Worm (Caenorhabditis elegans) whole organism, L4 larva: ENCODE results near the gene F57H12.5.

Source experiments
- F37D6.2 ChIP-seq: sonication (generic microtip); optimal IDR thresholded peaks from 2 replicates; lab custom pipeline; 2016; ENCODE audit warnings: mild to moderate bottlenecking, missing genetic modification characterization, missing compliant biosample characterization
- F49E8.2 ChIP-seq: sonication (generic microtip); optimal IDR thresholded peaks from 2 replicates; lab custom pipeline; 2016; ENCODE audit warnings: missing compliant biosample characterization, mild to moderate bottlenecking, missing genetic modification characterization, borderline replicate concordance
- R02D3.7 ChIP-seq: fragments of 150-350 bp; sonication (generic microtip); optimal IDR thresholded peaks from 3 replicates; lab custom pipeline; 2014; ENCODE audit warnings: missing biosample characterization, missing genetic modification characterization
- T26A8.4 ChIP-seq: fragments of 200-800 bp; sonication (Bioruptor generic); IDR thresholded peaks from 2 replicates; pipeline ENCODE4 v1.3.6; 2022; ENCODE audit warnings: missing genetic modification characterization, missing compliant biosample characterization
- aha-1 ChIP-seq: fragments of 150-350 bp; peaks from one replicate; lab custom pipeline; 2014; ENCODE audit warnings: missing biosample characterization, missing genetic modification characterization
- aly-2 ChIP-seq: sonication (generic microtip); optimal IDR thresholded peaks from 2 replicates; lab custom pipeline; 2018; ENCODE audit warnings: missing biosample characterization, missing genetic modification characterization
- ama-1 ChIP-seq: fragments of 150-350 bp; optimal IDR thresholded peaks from 2 replicates; lab custom pipeline; 2014; ENCODE audit warnings: inconsistent platforms, mixed read lengths
- ceh-20 ChIP-seq: fragments of 200-800 bp; sonication (Bioruptor generic); IDR thresholded peaks from 2 replicates; pipeline ENCODE4 v1.3.6; 2022; ENCODE audit warnings: missing genetic modification reagents, missing genetic modification characterization, missing compliant biosample characterization
- cey-2 ChIP-seq: sonication (generic microtip); optimal IDR thresholded peaks from 3 replicates; lab custom pipeline; 2017; ENCODE audit warnings: missing genetic modification characterization, mild to moderate bottlenecking, missing compliant biosample characterization, antibody characterized with exemption, borderline replicate concordance; ENCODE audit not compliant: insufficient read depth
- daf-12 ChIP-seq: fragments of 150-350 bp; optimal IDR thresholded peaks from 2 replicates; lab custom pipeline; 2014; ENCODE audit warnings: missing biosample characterization, missing genetic modification reagents, missing genetic modification characterization
- daf-16 ChIP-seq, 3 experiments: sonication (generic microtip); optimal IDR thresholded peaks; 2 replicates each; lab custom pipeline; 2016 to 2017; ENCODE audit warnings: missing genetic modification characterization in 3 of 3, missing genetic modification reagents in 3 of 3, mild to moderate bottlenecking in 2 of 3, missing compliant biosample characterization in 2 of 3, missing biosample characterization in 1 of 3, moderate library complexity in 1 of 3
- dmd-9 ChIP-seq: fragments of 200-800 bp; sonication (Bioruptor generic); IDR thresholded peaks from 2 replicates; pipeline ENCODE4 v1.3.6; 2022; ENCODE audit warnings: missing genetic modification reagents, missing genetic modification characterization, missing compliant biosample characterization
- dpl-1 ChIP-seq: fragments of 150-350 bp; optimal IDR thresholded peaks from 2 replicates; lab custom pipeline; 2014; ENCODE audit warnings: missing biosample characterization, missing genetic modification reagents, missing genetic modification characterization
- duxl-1 ChIP-seq: sonication (generic microtip); optimal IDR thresholded peaks from 2 replicates; lab custom pipeline; 2016; ENCODE audit warnings: mild to moderate bottlenecking, missing genetic modification characterization, moderate library complexity, missing compliant biosample characterization; ENCODE audit not compliant: poor library complexity
- dve-1 ChIP-seq: sonication (generic microtip); optimal IDR thresholded peaks from 2 replicates; lab custom pipeline; 2017; ENCODE audit warnings: antibody characterized with exemption, mild to moderate bottlenecking, missing genetic modification characterization, missing compliant biosample characterization; ENCODE audit not compliant: insufficient read depth
- egl-43 ChIP-seq: fragments of 200-800 bp; sonication (Bioruptor generic); IDR thresholded peaks from 2 replicates; pipeline ENCODE4 v1.3.6; 2022; ENCODE audit warnings: missing genetic modification reagents, missing genetic modification characterization, missing compliant biosample characterization
- hif-1 ChIP-seq, 2 experiments: sonication (generic microtip); optimal IDR thresholded peaks; 2 replicates each; lab custom pipeline; 2016 to 2017; ENCODE audit warnings: missing compliant biosample characterization in 2 of 2, missing genetic modification characterization in 2 of 2, missing genetic modification reagents in 2 of 2, missing genotype in 2 of 2, mild to moderate bottlenecking in 1 of 2
- hlh-30 ChIP-seq: sonication (generic microtip); optimal IDR thresholded peaks from 2 replicates; lab custom pipeline; 2017; ENCODE audit warnings: antibody characterized with exemption, mild to moderate bottlenecking, missing genetic modification characterization, missing compliant biosample characterization; ENCODE audit not compliant: insufficient read depth
- hmg-1.1 ChIP-seq: fragments of 200-800 bp; sonication (Bioruptor generic); IDR thresholded peaks from 2 replicates; pipeline ENCODE4 v1.3.6; 2022; ENCODE audit warnings: missing genetic modification reagents, missing genetic modification characterization, missing compliant biosample characterization
- jun-1 ChIP-seq: fragments of 150-350 bp; optimal IDR thresholded peaks from 2 replicates; lab custom pipeline; 2014; ENCODE audit warnings: missing biosample characterization, missing genetic modification reagents, missing genetic modification characterization
- lin-15B ChIP-seq: fragments of 150-350 bp; sonication (generic microtip); optimal IDR thresholded peaks from 3 replicates; lab custom pipeline; 2014; ENCODE audit warnings: missing biosample characterization, missing genetic modification characterization
- lin-39 ChIP-seq: fragments of 150-350 bp; optimal IDR thresholded peaks from 2 replicates; lab custom pipeline; 2014; ENCODE audit warnings: missing biosample characterization, missing genetic modification reagents, missing genetic modification characterization
- lir-3 ChIP-seq: sonication (generic microtip); optimal IDR thresholded peaks from 2 replicates; lab custom pipeline; 2016; ENCODE audit warnings: mild to moderate bottlenecking, missing genetic modification characterization, missing compliant biosample characterization
- lsy-2 ChIP-seq, 2 experiments: fragments of 150-350 bp in 1 of 2; sonication (generic microtip) in 1 of 2; optimal IDR thresholded peaks; 2 replicates each; lab custom pipeline; 2014 to 2017; ENCODE audit warnings: missing biosample characterization in 2 of 2, missing genetic modification characterization in 2 of 2
- mdt-29 ChIP-seq: fragments of 200-800 bp; sonication (Bioruptor generic); IDR thresholded peaks from 2 replicates; pipeline ENCODE4 v1.3.6; 2022; ENCODE audit warnings: missing genetic modification reagents, missing genetic modification characterization, missing compliant biosample characterization
- mes-2 ChIP-seq: sonication (generic microtip); optimal IDR thresholded peaks from 2 replicates; lab custom pipeline; 2016; ENCODE audit warnings: missing genotype, mild to moderate bottlenecking, missing genetic modification characterization, missing compliant biosample characterization; ENCODE audit not compliant: poor library complexity, severe bottlenecking
- mxl-3 ChIP-seq: fragments of 200-800 bp; sonication (Bioruptor generic); optimal IDR thresholded peaks from 2 replicates; lab custom pipeline; 2018; ENCODE audit warnings: mild to moderate bottlenecking, missing genetic modification characterization, missing compliant biosample characterization
- nhr-10 ChIP-seq: fragments of 150-350 bp; optimal IDR thresholded peaks from 2 replicates; lab custom pipeline; 2014; ENCODE audit warnings: missing biosample characterization, missing genetic modification characterization
- nhr-76 ChIP-seq: fragments of 150-350 bp; optimal IDR thresholded peaks from 2 replicates; lab custom pipeline; 2014; ENCODE audit warnings: missing biosample characterization, missing genetic modification characterization
- nhr-77 ChIP-seq: fragments of 150-350 bp; optimal IDR thresholded peaks from 2 replicates; lab custom pipeline; 2014; ENCODE audit warnings: missing biosample characterization, missing genetic modification characterization
- php-3 ChIP-seq: fragments of 200-800 bp; sonication (Bioruptor generic); IDR thresholded peaks from 2 replicates; pipeline ENCODE4 v1.3.6; 2022; ENCODE audit warnings: missing genetic modification reagents, missing genetic modification characterization, missing compliant biosample characterization
- saeg-2 ChIP-seq: fragments of 200-800 bp; sonication (Bioruptor generic); IDR thresholded peaks from 2 replicates; pipeline ENCODE4 v1.3.6; 2022; ENCODE audit warnings: missing genetic modification reagents, missing genetic modification characterization, missing compliant biosample characterization
- sdz-12 ChIP-seq: fragments of 200-800 bp; sonication (Bioruptor generic); optimal IDR thresholded peaks from 2 replicates; lab custom pipeline; 2018; ENCODE audit warnings: mild to moderate bottlenecking, missing genetic modification characterization, missing compliant biosample characterization
- set-16 ChIP-seq: fragments of 200-800 bp; sonication (Bioruptor generic); IDR thresholded peaks from 2 replicates; pipeline ENCODE4 v1.3.6; 2022; ENCODE audit warnings: missing genetic modification reagents, missing genetic modification characterization, missing compliant biosample characterization
- tra-1 ChIP-seq: fragments of 200-800 bp; sonication (Bioruptor generic); IDR thresholded peaks from 2 replicates; pipeline ENCODE4 v1.3.6; 2022; ENCODE audit warnings: missing genetic modification reagents, missing genetic modification characterization, missing compliant biosample characterization
- unc-130 ChIP-seq: sonication (generic microtip); optimal IDR thresholded peaks from 2 replicates; lab custom pipeline; 2016; ENCODE audit warnings: missing genetic modification reagents, missing genetic modification characterization, missing compliant biosample characterization
- unc-39 ChIP-seq: sonication (generic microtip); optimal IDR thresholded peaks from 2 replicates; lab custom pipeline; 2017; ENCODE audit warnings: missing biosample characterization, missing genetic modification characterization
- unc-62 ChIP-seq, 3 experiments: fragments of 150-350 bp in 1 of 3; sonication (generic microtip); optimal IDR thresholded peaks in 2 of 3; peaks in 1 of 3; 1 replicate in 1 of 3; 2 replicates in 2 of 3; lab custom pipeline; 2014 to 2017; ENCODE audit warnings: missing biosample characterization in 3 of 3, missing genetic modification characterization in 3 of 3, missing genetic modification reagents in 3 of 3, missing genotype in 1 of 3
- vab-7 ChIP-seq: fragments of 200-800 bp; sonication (Bioruptor generic); IDR thresholded peaks from 2 replicates; pipeline ENCODE4 v1.3.6; 2022; ENCODE audit warnings: missing genetic modification reagents, missing genetic modification characterization, missing compliant biosample characterization
- ztf-11 ChIP-seq: fragments of 150-350 bp; optimal IDR thresholded peaks from 2 replicates; lab custom pipeline; 2014; ENCODE audit warnings: missing biosample characterization, missing genetic modification characterization

Gene F57H12.5

ce11 chrIV:7954006-7954405, 13.1 kb upstream of the F57H12.5 start:
- TF ChIP-seq dpl-1 (no peak), unc-62 (GFP tag; optimal IDR thresholded peaks at IDR 0.05 in 1 of 2; lab: Kevin White, UChicago) (peak in 1 of 2 experiments; percentile 80), unc-62 (tag; optimal IDR thresholded peaks at IDR 0.05; lab: Kevin White, UChicago) (no peak)

DNA sequence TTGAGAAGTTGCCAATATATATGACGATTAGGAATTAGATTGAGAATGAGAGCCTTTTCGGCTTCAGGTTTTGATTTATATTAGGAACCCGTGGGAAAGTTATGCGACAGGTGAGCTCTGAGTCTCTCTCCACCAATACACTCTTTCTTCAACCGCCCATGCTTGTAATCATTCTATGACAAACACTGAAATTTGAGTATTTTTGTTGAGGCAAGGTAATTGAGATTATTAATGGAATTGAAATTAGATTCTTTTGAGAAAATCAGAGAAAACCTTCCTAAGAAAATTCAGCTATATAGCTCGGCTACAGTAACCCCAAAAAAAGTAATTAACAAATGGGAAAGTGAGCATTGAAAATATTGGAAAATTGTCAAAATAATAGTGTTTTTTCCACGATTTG, 11.3 kb upstream of the F57H12.5 start, which contains the start of gene ceh-19:
TSS of gene ceh-19 (minus strand) at position 101 of the 400 bp plus-strand sequence.
- TF ChIP-seq T26A8.4 = no peak
- TF ChIP-seq aha-1 (tag; lab: Kevin White, UChicago) = peak; percentile 57
- no peak for TF ChIP-seq jun-1 (tag; lab: Kevin White, UChicago)
- no peak for TF ChIP-seq lir-3 (tag; lab: Kevin White, UChicago)

DNA sequence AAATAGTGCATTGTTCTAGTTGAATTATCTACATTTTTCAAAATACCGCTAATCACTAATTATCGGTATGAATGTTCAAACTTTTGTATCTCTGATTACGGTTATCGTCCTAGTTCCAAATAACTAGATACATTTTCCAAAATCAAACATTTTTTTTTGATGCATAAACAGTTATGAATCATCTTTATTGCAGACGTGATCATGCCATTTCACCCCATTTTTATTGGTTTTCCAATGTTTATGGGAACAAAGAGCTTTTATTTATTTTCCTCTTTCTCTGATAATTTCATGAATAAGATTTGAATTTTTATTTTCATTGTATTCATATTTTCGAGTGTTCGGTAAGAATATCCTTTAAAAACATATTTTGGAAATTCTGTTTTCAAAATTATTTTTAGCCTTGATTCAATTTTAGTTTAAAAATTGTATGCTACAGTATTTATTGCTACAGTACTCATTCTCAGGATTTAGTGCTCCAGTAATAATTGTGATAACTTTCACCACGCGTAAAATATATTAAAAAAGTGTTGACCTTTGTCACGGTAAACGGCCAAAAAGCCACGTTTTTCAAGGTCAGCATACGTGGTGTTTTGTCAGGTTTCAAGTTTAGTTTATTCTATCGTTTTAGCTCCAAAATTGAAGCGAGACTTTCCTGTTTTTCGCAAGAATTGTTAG, 10.3 kb upstream of the F57H12.5 start, which contains the start of gene csr-1:
TSS of gene csr-1 (plus strand) at position 625 of the 675 bp plus-strand sequence.
- no peak for TF ChIP-seq mes-2
- TF ChIP-seq jun-1 (tag; lab: Kevin White, UChicago) = no peak
- peak; percentile 43 for TF ChIP-seq dve-1 (tag; lab: Kevin White, UChicago)
- TF ChIP-seq ama-1 (lab: Kevin White, UChicago) = no peak
- peak; percentile 74 for TF ChIP-seq php-3 (GFP tag; lab: Robert Waterston, UW)
- no peak for TF ChIP-seq dmd-9 (GFP tag; lab: Robert Waterston, UW)
- no peak for TF ChIP-seq daf-16 (GFP tag; optimal IDR thresholded peaks at IDR 0.05; lab: Kevin White, UChicago)
- TF ChIP-seq daf-16 (tag; optimal IDR thresholded peaks at IDR 0.05; lab: Kevin White, UChicago) = peak; percentile 61

ce11 chrIV:7957504-7957903, 9.6 kb upstream of the F57H12.5 start, which contains the start of gene frpr-10:
Gene frpr-10, plus strand, starts transcription at chrIV:7957804.
- TF ChIP-seq hif-1 (tag; optimal IDR thresholded peaks at IDR 0.05; lab: Kevin White, UChicago) = no peak
- no peak for TF ChIP-seq unc-39
- TF ChIP-seq egl-43 (GFP tag; lab: Robert Waterston, UW) = 0 out of 2 replicates have a peak, but pooled peaks have one; percentile 27
- no peak for TF ChIP-seq jun-1 (tag; lab: Kevin White, UChicago)
- no peak for TF ChIP-seq daf-12
- no peak for TF ChIP-seq nhr-10 (tag; lab: Kevin White, UChicago)
- TF ChIP-seq mxl-3 (GFP tag; lab: Kevin White, UChicago) = no peak
- TF ChIP-seq unc-62 (GFP tag; optimal IDR thresholded peaks at IDR 0.05 in 1 of 2; lab: Kevin White, UChicago) = peak in 1 of 2 experiments; percentile 45
- no peak for TF ChIP-seq unc-62 (tag; optimal IDR thresholded peaks at IDR 0.05; lab: Kevin White, UChicago)
- TF ChIP-seq saeg-2 (GFP tag; lab: Robert Waterston, UW) = no peak
- TF ChIP-seq nhr-76 = no peak
- TF ChIP-seq dmd-9 (GFP tag; lab: Robert Waterston, UW) = no peak
- 0 out of 2 replicates have a peak, but pooled peaks have one; percentile 14 for TF ChIP-seq set-16 (GFP tag; lab: Robert Waterston, UW)
- no peak for TF ChIP-seq nhr-77 (tag; lab: Kevin White, UChicago)
- TF ChIP-seq cey-2 (tag; lab: Kevin White, UChicago) = no peak
- no peak for TF ChIP-seq daf-16 (GFP tag; optimal IDR thresholded peaks at IDR 0.05; lab: Kevin White, UChicago)
- no peak for TF ChIP-seq daf-16 (tag; optimal IDR thresholded peaks at IDR 0.05; lab: Kevin White, UChicago)
- no peak for TF ChIP-seq tra-1 (GFP tag; lab: Robert Waterston, UW)
- no peak for TF ChIP-seq aha-1 (tag; lab: Kevin White, UChicago)
- TF ChIP-seq lin-39 (tag; lab: Kevin White, UChicago) = no peak
- no peak for TF ChIP-seq lin-15B (tag; lab: Kevin White, UChicago)
- TF ChIP-seq, all 104 proteins: peak for 3

ce11 chrIV:7958092-7958491, 9.0 kb upstream of the F57H12.5 start:
- TF ChIP-seq unc-130 (GFP tag; lab: Kevin White, UChicago) (peak; percentile 75), tra-1 (GFP tag; lab: Robert Waterston, UW) (no peak), hmg-1.1 (GFP tag; lab: Robert Waterston, UW) (no peak), duxl-1 (tag; lab: Kevin White, UChicago) (no peak), ceh-20 (GFP tag; lab: Robert Waterston, UW) (no peak), F37D6.2 (no peak), aly-2 (tag; lab: Kevin White, UChicago) (no peak), R02D3.7 (tag; lab: Kevin White, UChicago) (no peak), mdt-29 (no peak), ztf-11 (tag; lab: Kevin White, UChicago) (no peak), sdz-12 (no peak), mxl-3 (GFP tag; lab: Kevin White, UChicago) (no peak), vab-7 (GFP tag; lab: Robert Waterston, UW) (no peak), hlh-30 (tag; lab: Kevin White, UChicago) (no peak), lsy-2 (tag; optimal IDR thresholded peaks at IDR 0.05; lab: Kevin White, UChicago) (peak in 1 of 2 experiments; percentile 26), F49E8.2 (tag; lab: Kevin White, UChicago) (peak; percentile 34)
